Worm (Caenorhabditis elegans): ENCODE measurements around the gene pik-1.

pik-1 gene

ce11 chrIV:13386903-13387302 lies 28.9 kb upstream of the pik-1 start, which contains the start of gene lsm-3:
lsm-3 (plus strand) TSS chrIV:13387203.
- TF ChIP-seq M03D4.4 (tag; optimal IDR thresholded peaks at IDR 0.05) (no peak), mls-2 (tag; optimal IDR thresholded peaks at IDR 0.05) (no peak), blmp-1 (tag; optimal IDR thresholded peaks at IDR 0.05) (no peak), sptf-1 (tag; optimal IDR thresholded peaks at IDR 0.05) (no peak), hlh-1 (tag; optimal IDR thresholded peaks at IDR 0.05) (no peak), ham-2 (GFP tag; optimal IDR thresholded peaks at IDR 0.05) (no peak), drap-1 (GFP tag; optimal IDR thresholded peaks at IDR 0.05) (no peak), ceh-83 (GFP tag; optimal IDR thresholded peaks at IDR 0.05) (no peak), nhr-28 (tag; optimal IDR thresholded peaks at IDR 0.05) (no peak), sem-2 (GFP tag; optimal IDR thresholded peaks at IDR 0.05) (no peak), nhr-237 (tag; optimal IDR thresholded peaks at IDR 0.05) (no peak), unc-120 (tag; optimal IDR thresholded peaks at IDR 0.05; ENCODE audit: poor library complexity, severe bottlenecking) (no peak), lsy-2 (tag; optimal IDR thresholded peaks at IDR 0.05) (no peak), ceh-43 (GFP tag; optimal IDR thresholded peaks at IDR 0.05) (no peak), mep-1 (tag; optimal IDR thresholded peaks at IDR 0.05) (no peak)

- TF ChIP-seq nhr-237 (tag; optimal IDR thresholded peaks at IDR 0.05) (peak; percentile 3), tbx-8 (GFP tag; optimal IDR thresholded peaks at IDR 0.05) (no peak), ceh-83 (GFP tag; optimal IDR thresholded peaks at IDR 0.05) (no peak)
Observed at ce11 chrIV:13388779-13389178, 27.1 kb upstream of the pik-1 start.

ce11 chrIV:13389237-13389636 lies 26.6 kb upstream of the pik-1 start:
- TF ChIP-seq unc-120 (tag; optimal IDR thresholded peaks at IDR 0.05; ENCODE audit: poor library complexity, severe bottlenecking) = no peak
- no peak for TF ChIP-seq sptf-1 (tag; optimal IDR thresholded peaks at IDR 0.05)
- no peak for TF ChIP-seq nhr-28 (tag; optimal IDR thresholded peaks at IDR 0.05)
- no peak for TF ChIP-seq elt-1 (tag; optimal IDR thresholded peaks at IDR 0.05; ENCODE audit: borderline replicate concordance, insufficient read depth)
- no peak for TF ChIP-seq mep-1 (tag; optimal IDR thresholded peaks at IDR 0.05)
- TF ChIP-seq unc-39 (tag; optimal IDR thresholded peaks at IDR 0.05) = no peak
- no peak for TF ChIP-seq ces-1 (GFP tag; optimal IDR thresholded peaks at IDR 0.05)

ce11 chrIV:13390770-13391169 lies 25.1 kb upstream of the pik-1 start:
- TF ChIP-seq sem-2 (GFP tag; optimal IDR thresholded peaks at IDR 0.05) (no peak), cnd-1 (tag; optimal IDR thresholded peaks at IDR 0.05) (no peak), nhr-237 (tag; optimal IDR thresholded peaks at IDR 0.05) (no peak), ceh-83 (GFP tag; optimal IDR thresholded peaks at IDR 0.05) (no peak), unc-39 (tag; optimal IDR thresholded peaks at IDR 0.05) (no peak), unc-62 (GFP tag; optimal IDR thresholded peaks at IDR 0.05) (no peak), M03D4.4 (tag; optimal IDR thresholded peaks at IDR 0.05) (no peak), flh-1 (GFP tag; optimal IDR thresholded peaks at IDR 0.05) (no peak), unc-120 (tag; optimal IDR thresholded peaks at IDR 0.05; ENCODE audit: poor library complexity, severe bottlenecking) (no peak), lsy-2 (tag; optimal IDR thresholded peaks at IDR 0.05) (no peak), sptf-1 (tag; optimal IDR thresholded peaks at IDR 0.05) (no peak), nhr-76 (tag; optimal IDR thresholded peaks at IDR 0.05) (no peak), mls-2 (tag; optimal IDR thresholded peaks at IDR 0.05) (no peak), ham-2 (GFP tag; optimal IDR thresholded peaks at IDR 0.05) (no peak), hlh-1 (tag; optimal IDR thresholded peaks at IDR 0.05) (no peak), nhr-28 (tag; optimal IDR thresholded peaks at IDR 0.05) (no peak), ceh-39 (tag; optimal IDR thresholded peaks at IDR 0.05) (no peak), pha-4 (tag; optimal IDR thresholded peaks at IDR 0.05) (no peak), tbx-8 (GFP tag; optimal IDR thresholded peaks at IDR 0.05) (no peak)

ce11 chrIV:13392230-13392629 lies 23.6 kb upstream of the pik-1 start:
- TF ChIP-seq M03D4.4 (tag; optimal IDR thresholded peaks at IDR 0.05) = no peak
- TF ChIP-seq nhr-76 (tag; optimal IDR thresholded peaks at IDR 0.05) = no peak
- no peak for TF ChIP-seq bed-3 (GFP tag; optimal IDR thresholded peaks at IDR 0.05)
- no peak for TF ChIP-seq nhr-2 (tag; optimal IDR thresholded peaks at IDR 0.05)
- TF ChIP-seq nhr-237 (tag; optimal IDR thresholded peaks at IDR 0.05) = no peak
- no peak for TF ChIP-seq blmp-1 (tag; optimal IDR thresholded peaks at IDR 0.05)
- no peak for TF ChIP-seq drap-1 (GFP tag; optimal IDR thresholded peaks at IDR 0.05)
- no peak for TF ChIP-seq ceh-43 (GFP tag; optimal IDR thresholded peaks at IDR 0.05)
- TF ChIP-seq lin-13 (tag; optimal IDR thresholded peaks at IDR 0.05) = no peak
- TF ChIP-seq nhr-28 (tag; optimal IDR thresholded peaks at IDR 0.05) = no peak

- no peak for TF ChIP-seq hlh-1 (tag; optimal IDR thresholded peaks at IDR 0.05)
- no peak for TF ChIP-seq M03D4.4 (tag; optimal IDR thresholded peaks at IDR 0.05)
- no peak for TF ChIP-seq unc-120 (tag; optimal IDR thresholded peaks at IDR 0.05; ENCODE audit: poor library complexity, severe bottlenecking)
- no peak for TF ChIP-seq nhr-76 (tag; optimal IDR thresholded peaks at IDR 0.05)
- TF ChIP-seq nhr-237 (tag; optimal IDR thresholded peaks at IDR 0.05) = no peak
- TF ChIP-seq nhr-28 (tag; optimal IDR thresholded peaks at IDR 0.05) = no peak
Observed at ce11 chrIV:13393246-13393716, 22.6 kb upstream of the pik-1 start.

Measured in whole organism, mixed stage, embryonic.